Worm (Caenorhabditis elegans): ENCODE measurements around the gene dhs-11.

The dhs-11 gene

DNA sequence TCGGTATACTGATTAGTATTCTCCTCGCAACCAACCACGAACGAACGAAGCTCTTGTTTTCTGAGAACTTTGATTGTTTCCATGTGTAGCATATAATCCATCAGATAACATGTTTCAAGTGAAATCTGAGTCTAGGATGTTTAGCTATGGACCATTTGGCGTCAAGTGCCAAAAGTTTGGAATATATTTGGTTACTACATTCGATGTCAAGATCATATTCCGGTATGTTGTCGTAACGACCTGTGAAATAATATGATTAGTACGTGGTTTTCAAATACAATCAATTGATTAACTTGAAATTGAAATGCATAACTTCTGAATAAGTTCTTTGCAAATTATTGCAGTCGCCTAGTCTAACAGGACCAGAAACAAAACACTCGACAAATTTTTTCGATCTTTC is 48.4 kb upstream of the dhs-11 start, which contains the start of gene Y39A1A.17:
Gene Y39A1A.17 (minus strand): TSS at position 101 of the 400 bp plus-strand sequence.
- TF ChIP-seq lin-26 (GFP tag; IDR thresholded peaks at IDR 0.05) (no peak), nhr-120 (GFP tag; IDR thresholded peaks at IDR 0.05) (no peak), F37B4.10 (GFP tag; IDR thresholded peaks at IDR 0.05) (no peak), F57C9.4 (tag; optimal IDR thresholded peaks at IDR 0.05) (no peak), snpc-3.4 (tag; optimal IDR thresholded peaks at IDR 0.05) (no peak), T07F8.4 (tag; optimal IDR thresholded peaks at IDR 0.05) (no peak), ets-4 (GFP tag; optimal IDR thresholded peaks at IDR 0.05) (no peak), F52B5.7 (tag; optimal IDR thresholded peaks at IDR 0.05) (no peak), hlh-12 (tag; optimal IDR thresholded peaks at IDR 0.05) (no peak), akir-1 (GFP tag; optimal IDR thresholded peaks at IDR 0.05) (no peak), madf-8 (GFP tag; conservative IDR thresholded peaks at IDR 0.05) (no peak), atf-7 (tag; optimal IDR thresholded peaks at IDR 0.05) (no peak), ztf-25 (GFP tag; IDR thresholded peaks at IDR 0.05) (no peak), hmg-20 (GFP tag; IDR thresholded peaks at IDR 0.05) (no peak), ZK185.1 (tag; optimal IDR thresholded peaks at IDR 0.05; ENCODE audit: poor library complexity, severe bottlenecking) (no peak), lin-40 (tag; optimal IDR thresholded peaks at IDR 0.05) (no peak), him-1 (tag; optimal IDR thresholded peaks at IDR 0.05) (no peak), lag-1 (GFP tag; IDR thresholded peaks at IDR 0.05) (no peak), cebp-2 (GFP tag; IDR thresholded peaks at IDR 0.05) (no peak), nhr-179 (tag; optimal IDR thresholded peaks at IDR 0.05) (no peak)

DNA sequence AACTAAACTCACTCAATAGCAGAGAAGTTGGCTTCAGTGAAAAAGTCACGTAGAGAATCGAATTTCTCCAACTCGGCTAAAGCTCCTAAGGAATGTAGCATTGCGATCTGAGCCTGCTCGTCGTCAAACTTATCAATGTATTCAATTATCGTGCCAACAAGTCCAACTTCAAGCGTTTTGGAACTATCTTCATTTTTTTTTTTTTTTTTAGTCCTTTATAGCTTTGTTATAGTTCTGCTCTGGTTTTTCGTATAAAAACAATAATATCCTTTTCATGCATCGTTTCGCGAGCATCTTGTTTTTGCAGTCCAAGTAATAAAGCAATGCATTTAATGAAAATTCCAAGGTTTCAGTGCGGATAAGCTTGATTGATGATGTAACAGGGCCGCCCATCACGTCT is 46.4 kb upstream of the dhs-11 start, which contains the start of gene Y39A1A.31:
Gene Y39A1A.31 (minus strand): TSS at position 101 of the 400 bp plus-strand sequence.
- TF ChIP-seq hmg-1.2 (GFP tag; IDR thresholded peaks at IDR 0.05): no peak
- TF ChIP-seq ztf-26 (tag; optimal IDR thresholded peaks at IDR 0.05): no peak
- no peak for TF ChIP-seq C06A6.2 (GFP tag; conservative IDR thresholded peaks at IDR 0.05)
- TF ChIP-seq ceh-40 (GFP tag; IDR thresholded peaks at IDR 0.05): no peak
- no peak for TF ChIP-seq B0336.3 (GFP tag; IDR thresholded peaks at IDR 0.05)

DNA sequence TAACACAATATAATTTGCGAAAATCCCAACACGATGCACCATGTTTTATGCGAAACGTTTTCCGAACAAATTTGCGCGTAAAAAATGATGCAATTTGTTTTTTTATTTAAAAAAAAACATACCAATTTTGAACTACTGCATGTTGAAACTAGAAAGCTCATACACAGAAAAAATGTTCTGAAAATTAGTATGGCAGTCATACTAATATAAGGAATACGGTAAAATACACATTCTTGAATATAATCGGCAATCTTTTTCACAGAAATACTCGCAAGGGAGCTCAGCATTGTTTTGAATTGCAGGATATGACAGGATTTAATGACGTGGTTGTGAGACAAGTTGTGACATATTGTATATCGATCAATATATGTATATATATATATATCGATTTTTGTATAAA is 36.3 kb upstream of the dhs-11 start, which contains the start of gene Y39A1A.16:
Gene Y39A1A.16 (plus strand): TSS at position 301 of the 400 bp plus-strand sequence.
- no peak for TF ChIP-seq tbp1 (GFP tag; optimal IDR thresholded peaks at IDR 0.05)
- TF ChIP-seq madf-10 (tag; optimal IDR thresholded peaks at IDR 0.05): no peak
- TF ChIP-seq tlf-1 (GFP tag; optimal IDR thresholded peaks at IDR 0.05): no peak
- TF ChIP-seq let-607 (tag; optimal IDR thresholded peaks at IDR 0.05): no peak
- no peak for TF ChIP-seq hlh-26 (GFP tag; conservative IDR thresholded peaks at IDR 0.05)
- TF ChIP-seq lin-35 (GFP tag; optimal IDR thresholded peaks at IDR 0.05): no peak
- no peak for TF ChIP-seq T26A5.8 (tag; optimal IDR thresholded peaks at IDR 0.05)
- no peak for TF ChIP-seq ztf-26 (tag; optimal IDR thresholded peaks at IDR 0.05)
- TF ChIP-seq F22D6.2 (tag; optimal IDR thresholded peaks at IDR 0.05): no peak
- TF ChIP-seq dox-1 (GFP tag; IDR thresholded peaks at IDR 0.05): no peak
- no peak for TF ChIP-seq ceh-79 (tag; optimal IDR thresholded peaks at IDR 0.05)
- no peak for TF ChIP-seq cebp-2 (GFP tag; IDR thresholded peaks at IDR 0.05)

DNA sequence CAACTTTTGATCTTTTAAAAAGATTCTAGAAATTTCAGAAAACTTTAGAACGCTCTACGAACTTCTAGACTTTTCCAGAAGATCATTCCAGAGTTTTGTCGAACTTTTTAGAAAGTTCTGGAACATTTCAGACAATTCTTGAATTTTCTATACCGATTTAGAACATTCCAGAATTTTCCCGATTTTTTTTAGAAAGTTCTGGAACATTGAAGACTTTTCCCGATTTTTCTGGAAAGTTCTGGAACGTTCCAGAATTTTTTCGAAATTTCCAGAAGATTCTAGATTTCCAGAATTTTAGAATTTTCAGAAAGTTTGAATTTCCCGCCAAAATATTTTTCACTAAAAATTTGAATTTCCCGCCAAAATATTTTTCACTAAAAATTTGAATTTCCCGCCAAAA is 35.4 kb upstream of the dhs-11 start:
- TF ChIP-seq hsf-1 (GFP tag; IDR thresholded peaks at IDR 0.05): peak; percentile 94
